Fruit fly (Drosophila melanogaster) whole organism, embryonic: ENCODE data around the gene CG17118.

ENCODE experiments used
- Atf6 ChIP-seq: fragments of 200-800 bp; sonication (Bioruptor generic); IDR thresholded peaks from 2 replicates; pipeline ENCODE4 v1.3.6; 2022; ENCODE audit warnings: missing biosample characterization, missing genetic modification characterization
- CG8924 ChIP-seq: fragments of 200-800 bp; optimal IDR thresholded peaks from 3 replicates; lab custom pipeline; 2019; ENCODE audit warnings: missing biosample characterization, mild to moderate bottlenecking, missing genetic modification characterization, moderate library complexity
- esg ChIP-seq: fragments of 200-800 bp; sonication (Bioruptor generic); conservative IDR thresholded peaks from 2 replicates; pipeline ENCODE4 v1.3.6; 2022; ENCODE audit warnings: missing biosample characterization, missing genetic modification characterization
- eyg ChIP-seq: fragments of 200-800 bp; sonication (Bioruptor generic); optimal IDR thresholded peaks from 3 replicates; lab custom pipeline; 2016; ENCODE audit warnings: missing biosample characterization, missing genetic modification characterization

DNA sequence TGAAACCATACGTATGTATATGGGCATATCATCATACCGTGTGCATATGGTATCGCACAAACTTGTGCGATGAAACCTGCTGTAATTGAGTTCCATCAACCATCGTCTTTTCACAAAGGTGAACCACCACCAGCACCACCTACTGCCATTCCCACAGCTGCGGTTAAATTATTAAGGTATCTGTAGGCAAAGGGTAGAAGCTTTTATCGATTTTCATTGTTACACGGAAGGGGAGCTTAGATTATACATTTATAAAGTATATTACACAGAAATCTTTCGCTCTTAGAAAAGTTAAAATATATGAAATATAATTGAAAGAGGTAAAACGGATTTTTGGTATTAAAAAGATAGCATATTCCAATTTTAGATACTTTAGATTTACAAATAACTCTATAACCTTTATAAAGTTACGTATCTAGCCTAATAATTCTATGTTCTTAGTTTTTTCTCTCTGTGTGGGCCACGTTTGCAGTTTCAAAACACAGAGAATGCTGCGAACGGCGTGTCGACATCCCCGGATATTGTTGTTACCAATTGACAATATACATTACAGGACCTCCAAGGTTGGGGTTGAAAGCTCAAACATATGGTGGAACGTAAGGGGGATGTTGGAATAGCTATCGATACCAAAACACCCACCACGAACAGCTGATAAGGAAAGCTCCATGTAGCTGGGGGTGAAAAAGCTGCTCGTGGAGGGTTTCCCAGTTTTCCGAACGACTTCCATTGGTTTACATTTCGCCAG lies 30.5 kb downstream of the CG17118 start, which contains the start of gene CG6495:
- TF ChIP-seq eyg (GFP tag; lab: Kevin White, UChicago), result no peak
- peak; percentile 26; the same call in 1 of the 2 replicates for TF ChIP-seq esg (GFP tag; lab: Robert Waterston, UW)
- peak; percentile 75 for TF ChIP-seq CG8924 (tag; lab: Kevin White, UChicago)
- no peak for TF ChIP-seq Atf6 (GFP tag; lab: Robert Waterston, UW)
